Worm (Caenorhabditis elegans): ENCODE measurements around the gene F09C6.13.

Gene F09C6.13

DNA sequence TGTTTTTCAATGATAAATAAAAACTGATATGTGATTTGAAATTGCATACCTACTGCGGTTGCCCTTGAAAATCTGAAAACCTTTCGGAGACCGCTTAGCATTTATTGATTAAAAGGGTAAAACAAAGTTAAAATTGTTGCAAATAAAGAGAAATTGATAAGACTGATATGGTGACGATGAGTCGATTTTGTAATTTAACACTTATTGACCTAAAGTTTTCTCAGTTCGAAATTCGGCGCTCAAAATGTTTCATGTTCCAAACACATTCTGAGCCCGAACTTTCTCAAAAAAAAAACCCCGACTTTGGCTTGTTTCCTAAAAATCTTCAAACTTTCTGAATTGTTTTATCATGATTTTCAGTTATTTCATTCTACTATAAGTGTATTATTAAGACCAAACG is 43.9 kb upstream of the F09C6.13 start, which contains the start of gene clec-40:
TSS of gene clec-40 (minus strand) at position 101 of the 400 bp plus-strand sequence.
- TF ChIP-seq zip-8 (tag; optimal IDR thresholded peaks at IDR 0.05) (no peak), lin-13 (tag; optimal IDR thresholded peaks at IDR 0.05) (no peak), flh-1 (GFP tag; optimal IDR thresholded peaks at IDR 0.05) (no peak), nhr-76 (tag; optimal IDR thresholded peaks at IDR 0.05) (no peak), M03D4.4 (tag; optimal IDR thresholded peaks at IDR 0.05) (no peak), mep-1 (tag; optimal IDR thresholded peaks at IDR 0.05) (no peak), pha-4 (tag; optimal IDR thresholded peaks at IDR 0.05) (no peak), drap-1 (GFP tag; optimal IDR thresholded peaks at IDR 0.05) (no peak), cnd-1 (tag; optimal IDR thresholded peaks at IDR 0.05) (no peak), lsy-2 (tag; optimal IDR thresholded peaks at IDR 0.05) (no peak), ceh-43 (GFP tag; optimal IDR thresholded peaks at IDR 0.05) (no peak), nhr-28 (tag; optimal IDR thresholded peaks at IDR 0.05) (no peak), elt-1 (tag; optimal IDR thresholded peaks at IDR 0.05; ENCODE audit: borderline replicate concordance, insufficient read depth) (no peak), mls-2 (tag; optimal IDR thresholded peaks at IDR 0.05) (no peak), ceh-83 (GFP tag; optimal IDR thresholded peaks at IDR 0.05) (no peak), snpc-4 (tag; optimal IDR thresholded peaks at IDR 0.05) (no peak), hlh-1 (tag; optimal IDR thresholded peaks at IDR 0.05) (no peak), sptf-1 (tag; optimal IDR thresholded peaks at IDR 0.05) (no peak)

DNA sequence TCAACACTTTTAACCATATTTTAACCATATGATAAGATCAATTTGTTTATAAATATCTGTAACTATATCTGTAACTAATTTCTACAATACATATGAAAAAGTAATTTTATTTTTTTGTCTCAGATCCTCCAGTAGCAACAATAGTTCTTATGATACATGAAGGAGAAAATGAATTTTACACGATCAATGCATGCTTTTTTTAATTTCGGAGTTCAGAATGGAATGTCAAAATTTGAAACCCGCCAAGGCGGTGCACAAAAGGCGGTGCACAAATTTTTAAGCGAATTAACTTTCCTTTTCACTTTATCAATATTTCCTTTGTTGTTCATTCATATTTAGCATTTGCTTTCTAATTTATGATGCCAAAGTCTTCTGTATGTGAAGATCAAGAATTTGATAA is 41.9 kb upstream of the F09C6.13 start, which contains the start of gene clec-25:
TSS of gene clec-25 (plus strand) at position 301 of the 400 bp plus-strand sequence.
- TF ChIP-seq unc-39 (tag; optimal IDR thresholded peaks at IDR 0.05) (no peak), pha-4 (tag; optimal IDR thresholded peaks at IDR 0.05) (no peak), mep-1 (tag; optimal IDR thresholded peaks at IDR 0.05) (no peak), sem-2 (GFP tag; optimal IDR thresholded peaks at IDR 0.05) (no peak), ceh-83 (GFP tag; optimal IDR thresholded peaks at IDR 0.05) (no peak), lin-32 (GFP tag; optimal IDR thresholded peaks at IDR 0.05) (no peak), mab-5 (tag; optimal IDR thresholded peaks at IDR 0.05) (no peak)

DNA sequence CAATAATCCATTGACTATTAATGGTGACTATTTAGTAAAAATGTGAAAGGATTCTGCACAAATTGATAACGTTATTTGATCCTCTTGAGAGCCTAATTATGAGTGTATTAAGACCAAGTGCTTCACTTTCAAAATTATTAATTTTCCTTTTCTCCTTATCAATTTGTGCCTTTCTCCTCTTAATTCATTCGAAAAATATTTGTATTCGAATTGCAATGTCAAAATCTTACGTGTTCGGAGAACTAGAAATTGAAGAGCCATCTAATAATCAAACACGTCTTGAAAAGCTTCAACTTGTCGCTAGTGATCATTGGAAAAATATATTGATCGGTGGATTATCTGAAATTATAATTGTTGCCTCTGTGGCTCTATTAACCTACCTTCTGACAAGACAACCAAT is 36.3 kb upstream of the F09C6.13 start, which contains the start of the genes clec-36 and clec-26:
TSS of gene clec-36 (minus strand) at position 101 of the 400 bp plus-strand sequence.
TSS of gene clec-26 (plus strand) at position 114 of the 400 bp plus-strand sequence.
- TF ChIP-seq unc-62 (GFP tag; optimal IDR thresholded peaks at IDR 0.05) (no peak), sem-2 (GFP tag; optimal IDR thresholded peaks at IDR 0.05) (no peak), ceh-39 (tag; optimal IDR thresholded peaks at IDR 0.05) (no peak), unc-39 (tag; optimal IDR thresholded peaks at IDR 0.05) (no peak), snpc-4 (tag; optimal IDR thresholded peaks at IDR 0.05) (no peak), nhr-76 (tag; optimal IDR thresholded peaks at IDR 0.05) (no peak), ham-2 (GFP tag; optimal IDR thresholded peaks at IDR 0.05) (no peak), elt-3 (tag; optimal IDR thresholded peaks at IDR 0.05) (no peak), ces-1 (GFP tag; optimal IDR thresholded peaks at IDR 0.05) (no peak), flh-1 (GFP tag; optimal IDR thresholded peaks at IDR 0.05) (no peak), nhr-2 (tag; optimal IDR thresholded peaks at IDR 0.05) (no peak), hlh-1 (tag; optimal IDR thresholded peaks at IDR 0.05) (no peak), bed-3 (GFP tag; optimal IDR thresholded peaks at IDR 0.05) (no peak), sptf-1 (tag; optimal IDR thresholded peaks at IDR 0.05) (no peak), pha-4 (tag; optimal IDR thresholded peaks at IDR 0.05) (no peak), nhr-12 (tag; optimal IDR thresholded peaks at IDR 0.05) (no peak)

DNA sequence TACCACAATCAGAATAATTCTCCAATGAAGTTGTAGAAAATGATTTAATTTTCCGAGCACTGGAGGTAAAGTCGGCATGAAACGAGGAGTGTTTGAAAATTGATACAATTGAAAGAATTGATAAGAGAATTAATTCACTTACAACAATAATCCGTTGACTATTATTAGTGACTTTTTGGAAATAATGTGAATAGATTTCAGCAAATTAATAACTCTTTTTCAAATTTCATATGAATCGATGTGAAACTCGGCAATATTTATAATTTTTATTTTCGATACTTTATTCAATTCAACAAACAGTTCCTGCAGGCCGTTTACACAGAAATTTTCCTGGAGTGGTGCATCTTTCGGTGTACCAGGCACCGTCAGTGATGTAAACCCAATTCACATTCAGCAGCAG is 32.8 kb upstream of the F09C6.13 start, which contains the start of gene clec-37:
TSS of gene clec-37 (minus strand) at position 101 of the 400 bp plus-strand sequence.
- TF ChIP-seq ceh-39 (tag; optimal IDR thresholded peaks at IDR 0.05) (no peak), snpc-4 (tag; optimal IDR thresholded peaks at IDR 0.05) (no peak), blmp-1 (tag; optimal IDR thresholded peaks at IDR 0.05) (no peak), mab-5 (tag; optimal IDR thresholded peaks at IDR 0.05) (no peak), flh-1 (GFP tag; optimal IDR thresholded peaks at IDR 0.05) (no peak), mep-1 (tag; optimal IDR thresholded peaks at IDR 0.05) (no peak), nhr-2 (tag; optimal IDR thresholded peaks at IDR 0.05) (no peak), zip-8 (tag; optimal IDR thresholded peaks at IDR 0.05) (no peak), hlh-1 (tag; optimal IDR thresholded peaks at IDR 0.05) (no peak), unc-39 (tag; optimal IDR thresholded peaks at IDR 0.05) (no peak), nhr-237 (tag; optimal IDR thresholded peaks at IDR 0.05) (no peak), elt-1 (tag; optimal IDR thresholded peaks at IDR 0.05; ENCODE audit: borderline replicate concordance, insufficient read depth) (no peak), unc-120 (tag; optimal IDR thresholded peaks at IDR 0.05; ENCODE audit: poor library complexity, severe bottlenecking) (no peak)

Measured in whole organism, mixed stage, embryonic.